Fruit fly (Drosophila melanogaster) S2 (cell line): ENCODE data around the gene CG3588.

Experiments used
- CG8478 ChIP-seq: fragments of >200 bp; optimal IDR thresholded peaks from 2 replicates; lab custom pipeline; 2018
- CTCF ChIP-seq, 2 experiments: fragments of >200 bp; optimal IDR thresholded peaks; 2 replicates each; lab custom pipeline; 2018

dm6 chrX:2880660-2881059, 38.9 kb upstream of the CG3588 start:
- TF ChIP-seq CG8478 (no peak), CTCF (optimal IDR thresholded peaks at IDR 0.05; lab: Kevin White, UChicago) (no peak)
